Fruit fly (Drosophila melanogaster): Measurements from ENCODE around the gene snsl.

snsl gene

dm6 chr2L:4891914-4892469 is 14.6 kb downstream of the snsl start, which contains the start of gene CG3036:
TSS of gene CG3036 (plus strand) at chr2L:4892112.
- TF ChIP-seq insv (optimal IDR thresholded peaks at IDR 0.05), result no peak
- no peak for TF ChIP-seq h (optimal IDR thresholded peaks at IDR 0.05)
- no peak for TF ChIP-seq ttk (optimal IDR thresholded peaks at IDR 0.05)
- TF ChIP-seq Myc (optimal IDR thresholded peaks at IDR 0.05), result no peak
- TF ChIP-seq Sin3A (optimal IDR thresholded peaks at IDR 0.05), result no peak
- no peak for TF ChIP-seq psq (optimal IDR thresholded peaks at IDR 0.05)

- TF ChIP-seq Sin3A (optimal IDR thresholded peaks at IDR 0.05), result no peak
- TF ChIP-seq psq (optimal IDR thresholded peaks at IDR 0.05), result no peak
- TF ChIP-seq ttk (optimal IDR thresholded peaks at IDR 0.05), result no peak
- no peak for TF ChIP-seq Myc (optimal IDR thresholded peaks at IDR 0.05)
- TF ChIP-seq insv (optimal IDR thresholded peaks at IDR 0.05), result no peak
- TF ChIP-seq h (optimal IDR thresholded peaks at IDR 0.05), result no peak
Observed at dm6 chr2L:4889451-4890045, 17.0 kb downstream of the snsl start, which contains the start of gene CG15625. TSS of gene CG15625 (plus strand) at chr2L:4889995.

dm6 chr2L:4888541-4888940 is 18.0 kb downstream of the snsl start:
- TF ChIP-seq Myc (optimal IDR thresholded peaks at IDR 0.05) (no peak), ttk (optimal IDR thresholded peaks at IDR 0.05) (no peak), psq (optimal IDR thresholded peaks at IDR 0.05) (no peak), Sin3A (optimal IDR thresholded peaks at IDR 0.05) (no peak), insv (optimal IDR thresholded peaks at IDR 0.05) (no peak), h (optimal IDR thresholded peaks at IDR 0.05) (no peak)

dm6 chr2L:4887382-4888219 is 19.0 kb downstream of the snsl start:
- TF ChIP-seq Myc (optimal IDR thresholded peaks at IDR 0.05) (no peak), psq (optimal IDR thresholded peaks at IDR 0.05) (no peak), ttk (optimal IDR thresholded peaks at IDR 0.05) (no peak), h (optimal IDR thresholded peaks at IDR 0.05) (no peak), insv (optimal IDR thresholded peaks at IDR 0.05) (no peak), Sin3A (optimal IDR thresholded peaks at IDR 0.05) (no peak)

- TF ChIP-seq psq (optimal IDR thresholded peaks at IDR 0.05) (no peak), h (optimal IDR thresholded peaks at IDR 0.05) (no peak), ttk (optimal IDR thresholded peaks at IDR 0.05) (no peak), Sin3A (optimal IDR thresholded peaks at IDR 0.05) (no peak), insv (optimal IDR thresholded peaks at IDR 0.05) (no peak), Myc (optimal IDR thresholded peaks at IDR 0.05) (no peak)
Observed at dm6 chr2L:4886645-4887044, 19.9 kb downstream of the snsl start.

- no peak for TF ChIP-seq Myc (optimal IDR thresholded peaks at IDR 0.05)
- TF ChIP-seq ttk (optimal IDR thresholded peaks at IDR 0.05), result no peak
- TF ChIP-seq Sin3A (optimal IDR thresholded peaks at IDR 0.05), result no peak
- no peak for TF ChIP-seq psq (optimal IDR thresholded peaks at IDR 0.05)
- no peak for TF ChIP-seq h (optimal IDR thresholded peaks at IDR 0.05)
- no peak for TF ChIP-seq insv (optimal IDR thresholded peaks at IDR 0.05)
Observed at dm6 chr2L:4886132-4886531, 20.4 kb downstream of the snsl start.

- TF ChIP-seq Sin3A (optimal IDR thresholded peaks at IDR 0.05) (no peak), ttk (optimal IDR thresholded peaks at IDR 0.05) (no peak), psq (optimal IDR thresholded peaks at IDR 0.05) (no peak), h (optimal IDR thresholded peaks at IDR 0.05) (no peak), insv (optimal IDR thresholded peaks at IDR 0.05) (no peak), Myc (optimal IDR thresholded peaks at IDR 0.05) (no peak)
Observed at dm6 chr2L:4883023-4883392, 23.6 kb downstream of the snsl start, which contains the start of the genes Cf2 and CG3008. TSS of gene Cf2 (minus strand) at chr2L:4883107. TSS of gene CG3008 (plus strand) at chr2L:4883298.

dm6 chr2L:4882131-4883022 is 24.2 kb downstream of the snsl start:
- TF ChIP-seq ttk (optimal IDR thresholded peaks at IDR 0.05), result no peak

- TF ChIP-seq Myc (optimal IDR thresholded peaks at IDR 0.05) (no peak), Sin3A (optimal IDR thresholded peaks at IDR 0.05) (no peak), ttk (optimal IDR thresholded peaks at IDR 0.05) (no peak), insv (optimal IDR thresholded peaks at IDR 0.05) (no peak), psq (optimal IDR thresholded peaks at IDR 0.05) (no peak), h (optimal IDR thresholded peaks at IDR 0.05) (no peak)
Observed at dm6 chr2L:4868383-4868782, 38.2 kb downstream of the snsl start.

- TF ChIP-seq Myc (optimal IDR thresholded peaks at IDR 0.05) (no peak), psq (optimal IDR thresholded peaks at IDR 0.05) (no peak), ttk (optimal IDR thresholded peaks at IDR 0.05) (no peak), h (optimal IDR thresholded peaks at IDR 0.05) (no peak), insv (optimal IDR thresholded peaks at IDR 0.05) (no peak), Sin3A (optimal IDR thresholded peaks at IDR 0.05) (no peak)
Observed at dm6 chr2L:4865400-4865799, 41.2 kb downstream of the snsl start.

dm6 chr2L:4861503-4861902 is 45.1 kb downstream of the snsl start:
- TF ChIP-seq ttk (optimal IDR thresholded peaks at IDR 0.05) (no peak), psq (optimal IDR thresholded peaks at IDR 0.05) (no peak), insv (optimal IDR thresholded peaks at IDR 0.05) (no peak), Sin3A (optimal IDR thresholded peaks at IDR 0.05) (no peak), Myc (optimal IDR thresholded peaks at IDR 0.05) (no peak)

All from Kc167 (cell line).